Worm (Caenorhabditis elegans) whole organism, early embryonic: ENCODE results near the gene F27C8.3.

Source experiments
- B0310.2 ChIP-seq: sonication (generic microtip); optimal IDR thresholded peaks from 2 replicates; lab custom pipeline; 2016; ENCODE audit warnings: mild to moderate bottlenecking, missing genetic modification characterization, missing compliant biosample characterization
- F13C5.2 ChIP-seq: sonication (generic microtip); optimal IDR thresholded peaks from 2 replicates; lab custom pipeline; 2017; ENCODE audit warnings: mild to moderate bottlenecking, missing genetic modification characterization, inconsistent platforms, missing compliant biosample characterization
- aly-1 ChIP-seq: sonication (generic microtip); optimal IDR thresholded peaks from 2 replicates; lab custom pipeline; 2016; ENCODE audit warnings: missing genetic modification characterization, missing compliant biosample characterization
- ama-1 ChIP-seq: fragments of 150-350 bp; optimal IDR thresholded peaks from 2 replicates; lab custom pipeline; 2014
- ceh-13 ChIP-seq: fragments of 200-800 bp; sonication (Bioruptor generic); optimal IDR thresholded peaks from 2 replicates; lab custom pipeline; 2018; ENCODE audit warnings: mild to moderate bottlenecking, missing genetic modification characterization, missing compliant biosample characterization
- ceh-36 ChIP-seq: sonication (generic microtip); optimal IDR thresholded peaks from 2 replicates; lab custom pipeline; 2016; ENCODE audit warnings: missing genetic modification characterization, inconsistent platforms, missing compliant biosample characterization
- ets-7 ChIP-seq: sonication (generic microtip); optimal IDR thresholded peaks from 2 replicates; lab custom pipeline; 2016; ENCODE audit warnings: missing genotype, missing genetic modification characterization, missing compliant biosample characterization
- flt-1 ChIP-seq: fragments of 200-800 bp; sonication (Bioruptor generic); IDR thresholded peaks from 2 replicates; pipeline ENCODE4 v1.3.6; 2022; ENCODE audit warnings: missing genetic modification characterization, missing compliant biosample characterization
- hmg-4 ChIP-seq: fragments of 200-800 bp; sonication (Bioruptor generic); optimal IDR thresholded peaks from 2 replicates; lab custom pipeline; 2018; ENCODE audit warnings: mild to moderate bottlenecking, missing genetic modification characterization, missing compliant biosample characterization
- tbx-37 ChIP-seq: fragments of 200-800 bp; sonication (Bioruptor generic); conservative IDR thresholded peaks from 2 replicates; pipeline ENCODE4 v1.3.6; 2022; ENCODE audit warnings: missing genetic modification reagents, missing genetic modification characterization, missing compliant biosample characterization
- tra-4 ChIP-seq: sonication (generic microtip); optimal IDR thresholded peaks from 2 replicates; lab custom pipeline; 2017; ENCODE audit warnings: missing genetic modification characterization, missing compliant biosample characterization

DNA sequence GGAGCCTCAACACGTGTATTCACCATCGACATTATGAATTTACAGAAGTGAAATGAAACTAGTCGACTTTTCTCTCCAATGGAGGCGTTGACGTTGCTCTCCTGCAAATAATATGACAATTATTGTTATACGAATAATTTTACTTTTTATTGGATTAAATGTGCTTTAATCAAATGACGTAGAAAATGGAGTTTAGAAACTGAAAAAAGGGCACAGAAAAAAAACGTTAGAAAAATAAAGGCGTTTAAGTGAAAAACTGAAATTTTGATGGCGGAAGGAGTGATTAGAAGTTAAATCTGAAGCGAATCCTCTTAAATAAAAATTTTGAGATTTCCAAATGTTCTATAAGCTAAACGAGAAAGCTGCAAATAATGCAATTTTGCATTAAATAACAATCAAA lies 15.7 kb downstream of the F27C8.3 start, which contains the start of gene npr-2:
- TF ChIP-seq tbx-37 (GFP tag; lab: Robert Waterston, UW) (no peak), hmg-4 (GFP tag; lab: Kevin White, UChicago) (no peak), ama-1 (no peak), F13C5.2 (tag; lab: Kevin White, UChicago) (no peak), ceh-13 (no peak), flt-1 (GFP tag; lab: Robert Waterston, UW) (no peak), B0310.2 (tag; lab: Kevin White, UChicago) (no peak), aly-1 (no peak), ets-7 (tag; lab: Kevin White, UChicago) (no peak), ceh-36 (tag; lab: Kevin White, UChicago) (no peak), tra-4 (tag; lab: Kevin White, UChicago) (no peak)
